Worm (Caenorhabditis elegans) whole organism, early embryonic: ENCODE data around the gene spp-11.
A peak's percentile ranks its signal among the peaks of the same experiment; 100 is the strongest.

Experiments
- B0310.2 ChIP-seq: sonication (generic microtip); optimal IDR thresholded peaks from 2 replicates; lab custom pipeline; 2016; ENCODE audit warnings: mild to moderate bottlenecking, missing genetic modification characterization, missing compliant biosample characterization
- F13C5.2 ChIP-seq: sonication (generic microtip); optimal IDR thresholded peaks from 2 replicates; lab custom pipeline; 2017; ENCODE audit warnings: mild to moderate bottlenecking, missing genetic modification characterization, inconsistent platforms, missing compliant biosample characterization
- aly-1 ChIP-seq: sonication (generic microtip); optimal IDR thresholded peaks from 2 replicates; lab custom pipeline; 2016; ENCODE audit warnings: missing genetic modification characterization, missing compliant biosample characterization
- ama-1 ChIP-seq: fragments of 150-350 bp; optimal IDR thresholded peaks from 2 replicates; lab custom pipeline; 2014
- ceh-13 ChIP-seq: fragments of 200-800 bp; sonication (Bioruptor generic); optimal IDR thresholded peaks from 2 replicates; lab custom pipeline; 2018; ENCODE audit warnings: mild to moderate bottlenecking, missing genetic modification characterization, missing compliant biosample characterization
- ceh-36 ChIP-seq: sonication (generic microtip); optimal IDR thresholded peaks from 2 replicates; lab custom pipeline; 2016; ENCODE audit warnings: missing genetic modification characterization, inconsistent platforms, missing compliant biosample characterization
- ets-7 ChIP-seq: sonication (generic microtip); optimal IDR thresholded peaks from 2 replicates; lab custom pipeline; 2016; ENCODE audit warnings: missing genotype, missing genetic modification characterization, missing compliant biosample characterization
- flt-1 ChIP-seq: fragments of 200-800 bp; sonication (Bioruptor generic); IDR thresholded peaks from 2 replicates; pipeline ENCODE4 v1.3.6; 2022; ENCODE audit warnings: missing genetic modification characterization, missing compliant biosample characterization
- hmbx-1 ChIP-seq: sonication (generic microtip); optimal IDR thresholded peaks from 2 replicates; lab custom pipeline; 2016; ENCODE audit warnings: mild to moderate bottlenecking, missing genetic modification characterization, missing compliant biosample characterization
- hmg-4 ChIP-seq: fragments of 200-800 bp; sonication (Bioruptor generic); optimal IDR thresholded peaks from 2 replicates; lab custom pipeline; 2018; ENCODE audit warnings: mild to moderate bottlenecking, missing genetic modification characterization, missing compliant biosample characterization
- hnd-1 ChIP-seq: sonication (generic microtip); optimal IDR thresholded peaks from 2 replicates; lab custom pipeline; 2016; ENCODE audit warnings: missing genetic modification characterization, missing compliant biosample characterization
- pes-1 ChIP-seq: fragments of 200-800 bp; sonication (Bioruptor generic); IDR thresholded peaks from 2 replicates; pipeline ENCODE4 v1.3.6; 2022; ENCODE audit warnings: missing genetic modification reagents, missing genetic modification characterization, missing compliant biosample characterization
- scrt-1 ChIP-seq: fragments of 200-800 bp; sonication (Bioruptor generic); IDR thresholded peaks from 2 replicates; pipeline ENCODE4 v1.3.6; 2022; ENCODE audit warnings: missing genetic modification characterization, missing compliant biosample characterization
- sea-1 ChIP-seq: fragments of 200-800 bp; sonication (Bioruptor generic); conservative IDR thresholded peaks from 2 replicates; pipeline ENCODE4 v1.3.6; 2022; ENCODE audit warnings: missing genetic modification characterization, missing compliant biosample characterization
- tbx-11 ChIP-seq: fragments of 200-800 bp; sonication (Bioruptor generic); IDR thresholded peaks from 2 replicates; pipeline ENCODE4 v1.3.6; 2022; ENCODE audit warnings: missing genetic modification characterization, missing compliant biosample characterization
- tbx-37 ChIP-seq: fragments of 200-800 bp; sonication (Bioruptor generic); conservative IDR thresholded peaks from 2 replicates; pipeline ENCODE4 v1.3.6; 2022; ENCODE audit warnings: missing genetic modification reagents, missing genetic modification characterization, missing compliant biosample characterization
- tra-4 ChIP-seq: sonication (generic microtip); optimal IDR thresholded peaks from 2 replicates; lab custom pipeline; 2017; ENCODE audit warnings: missing genetic modification characterization, missing compliant biosample characterization

spp-11 gene

ce11 chrII:6371003-6371402 is 36.2 kb downstream of the spp-11 start, which contains the start of gene lin-23:
lin-23 (plus strand) TSS chrII:6371303.
- TF ChIP-seq scrt-1 (GFP tag; lab: Robert Waterston, UW) (no peak), hmg-4 (GFP tag; lab: Kevin White, UChicago) (no peak), F13C5.2 (tag; lab: Kevin White, UChicago) (no peak), hnd-1 (tag; lab: Kevin White, UChicago) (no peak), ceh-36 (tag; lab: Kevin White, UChicago) (no peak), sea-1 (GFP tag; lab: Robert Waterston, UW) (no peak), hmbx-1 (tag; lab: Kevin White, UChicago) (no peak), tra-4 (tag; lab: Kevin White, UChicago) (no peak), B0310.2 (tag; lab: Kevin White, UChicago) (no peak)

- TF ChIP-seq ama-1 (lab: Kevin White, UChicago) (no peak), tbx-37 (GFP tag; lab: Robert Waterston, UW) (no peak), hnd-1 (tag; lab: Kevin White, UChicago) (no peak), scrt-1 (GFP tag; lab: Robert Waterston, UW) (no peak), ceh-36 (tag; lab: Kevin White, UChicago) (peak; percentile 27), aly-1 (no peak), pes-1 (no peak), hmg-4 (GFP tag; lab: Kevin White, UChicago) (peak; percentile 50)
Measured at ce11 chrII:6370110-6370509, 37.1 kb downstream of the spp-11 start.

- TF ChIP-seq F13C5.2 (tag; lab: Kevin White, UChicago) (no peak), sea-1 (GFP tag; lab: Robert Waterston, UW) (no peak), scrt-1 (GFP tag; lab: Robert Waterston, UW) (no peak), hnd-1 (tag; lab: Kevin White, UChicago) (no peak), aly-1 (no peak)
Measured at ce11 chrII:6366696-6367095, 40.5 kb downstream of the spp-11 start, which contains the start of gene ctsa-4.1. ctsa-4.1 (plus strand) TSS chrII:6366996.

ce11 chrII:6365237-6365815 is 41.9 kb downstream of the spp-11 start, which contains the start of the genes ani-2 and clec-88:
ani-2 (minus strand) TSS chrII:6365367.
clec-88 (plus strand) TSS chrII:6365722.
- TF ChIP-seq hmbx-1 (tag; lab: Kevin White, UChicago) (no peak), scrt-1 (GFP tag; lab: Robert Waterston, UW) (no peak), ets-7 (tag; lab: Kevin White, UChicago) (no peak), ama-1 (lab: Kevin White, UChicago) (no peak), ceh-36 (tag; lab: Kevin White, UChicago) (no peak), tra-4 (tag; lab: Kevin White, UChicago) (no peak), tbx-11 (no peak), hmg-4 (GFP tag; lab: Kevin White, UChicago) (no peak), tbx-37 (GFP tag; lab: Robert Waterston, UW) (no peak), F13C5.2 (tag; lab: Kevin White, UChicago) (no peak), ceh-13 (GFP tag; lab: Kevin White, UChicago) (no peak), hnd-1 (tag; lab: Kevin White, UChicago) (no peak)

ce11 chrII:6360822-6361221 is 46.4 kb downstream of the spp-11 start, which contains the start of gene K10B2.4:
K10B2.4 (minus strand) TSS chrII:6360959.
- no peak for TF ChIP-seq flt-1 (GFP tag; lab: Robert Waterston, UW)
- no peak for TF ChIP-seq tbx-11
- no peak for TF ChIP-seq ceh-13 (GFP tag; lab: Kevin White, UChicago)
- no peak for TF ChIP-seq tbx-37 (GFP tag; lab: Robert Waterston, UW)
- TF ChIP-seq hnd-1 (tag; lab: Kevin White, UChicago) = no peak
- TF ChIP-seq F13C5.2 (tag; lab: Kevin White, UChicago) = peak; percentile 1
- no peak for TF ChIP-seq tra-4 (tag; lab: Kevin White, UChicago)
- no peak for TF ChIP-seq aly-1

- TF ChIP-seq aly-1 (no peak), hmg-4 (GFP tag; lab: Kevin White, UChicago) (no peak), ceh-36 (tag; lab: Kevin White, UChicago) (no peak)
Measured at ce11 chrII:6358905-6359304, 48.3 kb downstream of the spp-11 start, which contains the start of gene C32D5.12. C32D5.12 (minus strand) TSS chrII:6359005.

ce11 chrII:6358232-6358631 is 48.9 kb downstream of the spp-11 start:
- TF ChIP-seq ama-1 (lab: Kevin White, UChicago) = no peak
- no peak for TF ChIP-seq ets-7 (tag; lab: Kevin White, UChicago)
- TF ChIP-seq hnd-1 (tag; lab: Kevin White, UChicago) = no peak
- TF ChIP-seq tbx-37 (GFP tag; lab: Robert Waterston, UW) = no peak
- TF ChIP-seq hmg-4 (GFP tag; lab: Kevin White, UChicago) = no peak
- no peak for TF ChIP-seq flt-1 (GFP tag; lab: Robert Waterston, UW)
- no peak for TF ChIP-seq ceh-36 (tag; lab: Kevin White, UChicago)
- TF ChIP-seq ceh-13 (GFP tag; lab: Kevin White, UChicago) = no peak
- TF ChIP-seq pes-1 = no peak
- TF ChIP-seq scrt-1 (GFP tag; lab: Robert Waterston, UW) = no peak
- TF ChIP-seq B0310.2 (tag; lab: Kevin White, UChicago) = no peak
- no peak for TF ChIP-seq sea-1 (GFP tag; lab: Robert Waterston, UW)
- no peak for TF ChIP-seq hmbx-1 (tag; lab: Kevin White, UChicago)
- no peak for TF ChIP-seq tbx-11
- TF ChIP-seq F13C5.2 (tag; lab: Kevin White, UChicago) = no peak
